Fruit fly (Drosophila melanogaster) whole organism, embryonic: Measurements from ENCODE around the gene Grip128.

Source experiments
- ATbp ChIP-seq: fragments of 200-800 bp; sonication (Bioruptor generic); optimal IDR thresholded peaks from 2 replicates; lab custom pipeline; 2017; ENCODE audit warnings: missing biosample characterization, mild to moderate bottlenecking, missing genetic modification characterization, missing genetic modification reagents
- Adf1 ChIP-seq: fragments of 200-800 bp; sonication (Bioruptor generic); IDR thresholded peaks from 2 replicates; pipeline ENCODE4 v1.3.6; 2022; ENCODE audit warnings: missing biosample characterization, missing genetic modification characterization
- Antp ChIP-seq: fragments of 200-800 bp; sonication (Bioruptor generic); optimal IDR thresholded peaks from 3 replicates; lab custom pipeline; 2016; ENCODE audit warnings: missing biosample characterization, missing genetic modification characterization
- CG11085 ChIP-seq: fragments of 200-800 bp; sonication (Bioruptor generic); IDR thresholded peaks from 2 replicates; pipeline ENCODE4 v1.3.6; 2022; ENCODE audit warnings: missing biosample characterization, missing genetic modification characterization
- CG12071 ChIP-seq: fragments of 200-800 bp; sonication (Bioruptor generic); optimal IDR thresholded peaks from 3 replicates; lab custom pipeline; 2018; ENCODE audit warnings: missing biosample characterization, mild to moderate bottlenecking, missing genetic modification characterization
- CG13624 ChIP-seq: fragments of 200-800 bp; sonication (Bioruptor generic); optimal IDR thresholded peaks from 2 replicates; lab custom pipeline; 2016; ENCODE audit warnings: missing biosample characterization, missing genetic modification characterization
- CG15514 ChIP-seq: fragments of 200-800 bp; sonication (Bioruptor generic); optimal IDR thresholded peaks from 3 replicates; lab custom pipeline; 2017; ENCODE audit warnings: missing biosample characterization, missing genetic modification characterization, mild to moderate bottlenecking, moderate library complexity, missing genetic modification reagents
- CG18011 ChIP-seq: fragments of 200-800 bp; sonication (Bioruptor generic); optimal IDR thresholded peaks from 2 replicates; lab custom pipeline; 2017; ENCODE audit warnings: missing biosample characterization, missing genetic modification characterization, mild to moderate bottlenecking, moderate library complexity, missing genotype
- CG18262 ChIP-seq: fragments of 200-800 bp; optimal IDR thresholded peaks from 3 replicates; lab custom pipeline; 2019; ENCODE audit warnings: missing biosample characterization, mild to moderate bottlenecking, missing genetic modification characterization, moderate library complexity
- CG2116 ChIP-seq: fragments of 200-800 bp; sonication (Bioruptor generic); optimal IDR thresholded peaks from 3 replicates; lab custom pipeline; 2018; ENCODE audit warnings: missing biosample characterization, mild to moderate bottlenecking, missing genetic modification characterization
- CG2712 ChIP-seq: fragments of 200-800 bp; optimal IDR thresholded peaks from 3 replicates; lab custom pipeline; 2019; ENCODE audit warnings: missing biosample characterization, mild to moderate bottlenecking, missing genetic modification characterization, moderate library complexity
- CG3726 ChIP-seq: fragments of 200-800 bp; sonication (Bioruptor generic); IDR thresholded peaks from 3 replicates; pipeline ENCODE4, ENCODE4 v1.3.6; 2022; ENCODE audit warnings: missing biosample characterization, missing genetic modification characterization
- CG3995 ChIP-seq: fragments of 200-800 bp; sonication (Bioruptor generic); optimal IDR thresholded peaks from 3 replicates; lab custom pipeline; 2016; ENCODE audit warnings: missing biosample characterization, missing genetic modification characterization
- CG6654 ChIP-seq: fragments of 200-800 bp; sonication (Bioruptor generic); optimal IDR thresholded peaks from 2 replicates; lab custom pipeline; 2017; ENCODE audit warnings: missing biosample characterization, mild to moderate bottlenecking, missing genetic modification characterization
- CG6683 ChIP-seq: fragments of 200-800 bp; sonication (Bioruptor generic); optimal IDR thresholded peaks from 2 replicates; lab custom pipeline; 2017; ENCODE audit warnings: missing biosample characterization, mild to moderate bottlenecking, missing genetic modification characterization, missing genetic modification reagents
- CG7745 ChIP-seq: fragments of 200-800 bp; sonication (Bioruptor generic); optimal IDR thresholded peaks from 2 replicates; lab custom pipeline; 2018; ENCODE audit warnings: missing biosample characterization, mild to moderate bottlenecking, missing genetic modification characterization, moderate library complexity
- CG7963 ChIP-seq: fragments of 200-800 bp; sonication (Bioruptor generic); IDR thresholded peaks from 3 replicates; pipeline ENCODE4 v1.3.6; 2022; ENCODE audit warnings: missing biosample characterization, missing genetic modification characterization; ENCODE audit not compliant: partially characterized antibody
- CG9215 ChIP-seq: fragments of 200-800 bp; sonication (Bioruptor generic); IDR thresholded peaks from 2 replicates; pipeline ENCODE4 v1.3.6; 2022; ENCODE audit warnings: missing biosample characterization, missing genetic modification characterization
- CG9932 ChIP-seq: fragments of 200-800 bp; sonication (Bioruptor generic); IDR thresholded peaks from 2 replicates; pipeline ENCODE4 v1.3.6; 2022; ENCODE audit warnings: missing biosample characterization, missing genetic modification characterization
- CkIIα-i1 ChIP-seq: fragments of 200-800 bp; sonication (Bioruptor generic); IDR thresholded peaks from 2 replicates; pipeline ENCODE4 v1.3.6; 2022; ENCODE audit warnings: missing biosample characterization, missing genetic modification characterization
- Doc3 ChIP-seq: fragments of 200-800 bp; sonication (Bioruptor generic); IDR thresholded peaks from 3 replicates; pipeline ENCODE4 v1.3.6; 2022; ENCODE audit warnings: missing biosample characterization, missing genetic modification characterization; ENCODE audit not compliant: partially characterized antibody
- Dref ChIP-seq: fragments of 200-800 bp; sonication (Bioruptor generic); IDR thresholded peaks from 2 replicates; pipeline ENCODE4 v1.3.6; 2022; ENCODE audit warnings: missing biosample characterization, missing genetic modification characterization
- Fer1 ChIP-seq: fragments of 200-800 bp; sonication (Bioruptor generic); optimal IDR thresholded peaks from 2 replicates; lab custom pipeline; 2017; ENCODE audit warnings: missing biosample characterization, mild to moderate bottlenecking, missing genetic modification characterization
- Hsf ChIP-seq: fragments of 200-800 bp; sonication (Bioruptor generic); optimal IDR thresholded peaks from 3 replicates; lab custom pipeline; 2016; ENCODE audit warnings: missing biosample characterization, missing genetic modification characterization
- Kr ChIP-seq: fragments of 200-800 bp; sonication (Bioruptor generic); optimal IDR thresholded peaks from 2 replicates; lab custom pipeline; 2017; ENCODE audit warnings: missing biosample characterization, mild to moderate bottlenecking, missing genetic modification characterization
- Med ChIP-seq: fragments of 200-800 bp; sonication (Bioruptor generic); peaks from one replicate; lab custom pipeline; 2016; ENCODE audit warnings: missing biosample characterization, missing genetic modification characterization, mild to moderate bottlenecking, inconsistent platforms, moderate library complexity
- Ptx1 ChIP-seq: fragments of 200-800 bp; sonication (Bioruptor generic); IDR thresholded peaks from 2 replicates; pipeline ENCODE4 v1.3.6; 2022; ENCODE audit warnings: missing biosample characterization, missing genetic modification characterization
- Rfx ChIP-seq: fragments of 200-800 bp; sonication (Bioruptor generic); IDR thresholded peaks from 2 replicates; pipeline ENCODE4 v1.3.6; 2022; ENCODE audit warnings: missing biosample characterization, missing genetic modification characterization
- bab2 ChIP-seq: fragments of 200-800 bp; sonication (Bioruptor generic); optimal IDR thresholded peaks from 2 replicates; lab custom pipeline; 2016; ENCODE audit warnings: missing biosample characterization, missing genetic modification characterization
- bbx ChIP-seq: fragments of 200-800 bp; sonication (Bioruptor generic); IDR thresholded peaks from 2 replicates; pipeline ENCODE4 v1.3.6; 2022; ENCODE audit warnings: missing biosample characterization, missing genetic modification characterization; ENCODE audit not compliant: partially characterized antibody
- bigmax ChIP-seq: fragments of 200-800 bp; sonication (Bioruptor generic); optimal IDR thresholded peaks from 2 replicates; lab custom pipeline; 2018; ENCODE audit warnings: missing biosample characterization, mild to moderate bottlenecking, missing genetic modification characterization
- cad ChIP-seq: fragments of >200 bp; optimal IDR thresholded peaks from 2 replicates; lab custom pipeline; 2017; ENCODE audit warnings: missing biosample characterization, missing genetic modification characterization
- croc ChIP-seq: fragments of 200-800 bp; sonication (Bioruptor generic); conservative IDR thresholded peaks from 3 replicates; pipeline ENCODE4 v1.3.6; 2022; ENCODE audit warnings: missing biosample characterization, missing genetic modification characterization
- crp ChIP-seq, 2 experiments: fragments of 200-800 bp; sonication (Bioruptor generic); optimal IDR thresholded peaks; 2 replicates in 1 of 2; 3 replicates in 1 of 2; lab custom pipeline; 2017; ENCODE audit warnings: missing biosample characterization in 2 of 2, missing genetic modification characterization in 2 of 2, mild to moderate bottlenecking in 1 of 2, moderate library complexity in 1 of 2
- cwo ChIP-seq: fragments of 200-800 bp; sonication (Bioruptor generic); optimal IDR thresholded peaks from 3 replicates; lab custom pipeline; 2017; ENCODE audit warnings: missing biosample characterization, missing genetic modification characterization, mild to moderate bottlenecking, moderate library complexity, missing genetic modification reagents
- da ChIP-seq: fragments of 200-800 bp; sonication (Bioruptor generic); optimal IDR thresholded peaks from 2 replicates; lab custom pipeline; 2016; ENCODE audit warnings: missing biosample characterization, missing genetic modification characterization
- esg ChIP-seq: fragments of 200-800 bp; sonication (Bioruptor generic); conservative IDR thresholded peaks from 2 replicates; pipeline ENCODE4 v1.3.6; 2022; ENCODE audit warnings: missing biosample characterization, missing genetic modification characterization
- eve ChIP-seq, 2 experiments: fragments of >200 bp; optimal IDR thresholded peaks; 2 replicates each; lab custom pipeline; 2017; ENCODE audit warnings: missing biosample characterization in 2 of 2, missing genetic modification characterization in 2 of 2
- fd64A ChIP-seq: fragments of 200-800 bp; sonication (Bioruptor generic); optimal IDR thresholded peaks from 3 replicates; lab custom pipeline; 2018; ENCODE audit warnings: missing biosample characterization, mild to moderate bottlenecking, missing genetic modification characterization
- gro ChIP-seq: fragments of 200-800 bp; sonication (Bioruptor generic); optimal IDR thresholded peaks from 2 replicates; lab custom pipeline; 2016; ENCODE audit warnings: missing biosample characterization, missing genetic modification characterization
- her ChIP-seq: fragments of 200-800 bp; sonication (Bioruptor generic); optimal IDR thresholded peaks from 2 replicates; lab custom pipeline; 2016; ENCODE audit warnings: missing biosample characterization, missing genetic modification characterization
- insv ChIP-seq, 2 experiments: fragments of 200-800 bp; sonication (Bioruptor generic); optimal IDR thresholded peaks; 3 replicates each; lab custom pipeline; 2016 to 2018; ENCODE audit warnings: missing biosample characterization in 2 of 2, missing genetic modification characterization in 2 of 2
- jing ChIP-seq: fragments of 200-800 bp; sonication (Bioruptor generic); optimal IDR thresholded peaks from 2 replicates; lab custom pipeline; 2018; ENCODE audit warnings: missing biosample characterization, mild to moderate bottlenecking, missing genetic modification characterization
- pan ChIP-seq, 4 experiments: fragments of >200 bp in 3 of 4; fragments of 200-800 bp in 1 of 4; sonication (Bioruptor generic) in 1 of 4; optimal IDR thresholded peaks in 3 of 4; IDR thresholded peaks in 1 of 4; 2 replicates each; pipeline versions ENCODE4 v1.3.6 to Lab custom; 2017 to 2022; ENCODE audit warnings: missing biosample characterization in 2 of 4, missing genetic modification characterization in 2 of 4, mixed read lengths in 1 of 4
- phol ChIP-seq: fragments of 200-800 bp; sonication (Bioruptor generic); optimal IDR thresholded peaks from 3 replicates; lab custom pipeline; 2018; ENCODE audit warnings: missing biosample characterization, mild to moderate bottlenecking, missing genetic modification characterization, moderate library complexity
- pzg ChIP-seq: fragments of 200-800 bp; sonication (Bioruptor generic); optimal IDR thresholded peaks from 3 replicates; lab custom pipeline; 2018; ENCODE audit warnings: missing biosample characterization, mild to moderate bottlenecking, missing genetic modification characterization, moderate library complexity
- sim ChIP-seq: fragments of 200-800 bp; sonication (Bioruptor generic); IDR thresholded peaks from 2 replicates; pipeline ENCODE4 v1.3.6; 2022; ENCODE audit warnings: missing biosample characterization, missing genetic modification characterization
- tio ChIP-seq: fragments of 200-800 bp; sonication (Bioruptor generic); optimal IDR thresholded peaks from 2 replicates; lab custom pipeline; 2017; ENCODE audit warnings: missing biosample characterization, missing genetic modification characterization, inconsistent platforms
- tna ChIP-seq: fragments of 200-800 bp; sonication (Bioruptor generic); IDR thresholded peaks from 2 replicates; pipeline ENCODE4 v1.3.6; 2022; ENCODE audit warnings: missing biosample characterization, missing genetic modification characterization; ENCODE audit not compliant: partially characterized antibody
- unc-4 ChIP-seq: fragments of 200-800 bp; sonication (Bioruptor generic); IDR thresholded peaks from 2 replicates; pipeline ENCODE4 v1.3.6; 2022; ENCODE audit warnings: missing biosample characterization, missing genetic modification characterization; ENCODE audit not compliant: partially characterized antibody

Gene Grip128

dm6 chrX:15467402-15467941 is 4.4 kb downstream of the Grip128 start, which contains the start of the genes CG15642 and CG15641:
CG15642 (minus strand) TSS chrX:15467757.
CG15641 (plus strand) TSS chrX:15467891.
- TF ChIP-seq Fer1 (GFP tag; lab: Kevin White, UChicago) (no peak), cad (GFP tag; lab: Kevin White, UChicago) (no peak), CG9932 (no peak), cwo (GFP tag; lab: Kevin White, UChicago) (no peak), CG18262 (tag; lab: Kevin White, UChicago) (no peak), CG7745 (tag; lab: Kevin White, UChicago) (no peak), bab2 (GFP tag; lab: Kevin White, UChicago) (no peak), Antp (no peak), tio (GFP tag; lab: Kevin White, UChicago) (no peak), pzg (GFP tag; lab: Kevin White, UChicago) (peak; percentile 14), CG6654 (GFP tag; lab: Kevin White, UChicago) (no peak), Med (GFP tag; lab: Kevin White, UChicago) (peak; percentile 4), CG12071 (GFP tag; lab: Kevin White, UChicago) (no peak), Dref (peak; percentile 46), sim (GFP tag; lab: Robert Waterston, UW) (no peak), Rfx (GFP tag; lab: Robert Waterston, UW) (peak; percentile 69), Kr (GFP tag; lab: Kevin White, UChicago) (no peak), CG6683 (no peak), CG3726 (GFP tag; lab: Robert Waterston, UW) (no peak), CkIIα-i1 (GFP tag; lab: Robert Waterston, UW) (no peak), Doc3 (GFP tag; lab: Robert Waterston, UW) (no peak), croc (GFP tag; lab: Robert Waterston, UW) (no peak), CG18011 (GFP tag; lab: Kevin White, UChicago) (peak; percentile 95), insv (GFP tag; optimal IDR thresholded peaks at IDR 0.05; lab: Kevin White, UChicago) (peak in 1 of 2 experiments; percentile 24), crp (GFP tag; optimal IDR thresholded peaks at IDR 0.05; lab: Kevin White, UChicago) (peak in 1 of 2 experiments; percentile 68), CG9215 (GFP tag; lab: Robert Waterston, UW) (no peak), eve (GFP tag; optimal IDR thresholded peaks at IDR 0.05; lab: Kevin White, UChicago) (no peak), jing (no peak), esg (GFP tag; lab: Robert Waterston, UW) (no peak), unc-4 (GFP tag; lab: Robert Waterston, UW) (no peak), fd64A (no peak), CG15514 (GFP tag; lab: Kevin White, UChicago) (no peak), gro (GFP tag; lab: Kevin White, UChicago) (no peak), Ptx1 (no peak), CG2712 (tag; lab: Kevin White, UChicago) (no peak), tna (GFP tag; lab: Robert Waterston, UW) (no peak), ATbp (GFP tag; lab: Kevin White, UChicago) (no peak), Adf1 (GFP tag; lab: Robert Waterston, UW) (no peak), bigmax (GFP tag; lab: Kevin White, UChicago) (no peak), CG11085 (no peak), CG7963 (GFP tag; lab: Robert Waterston, UW) (no peak), Hsf (no peak), CG13624 (GFP tag; lab: Kevin White, UChicago) (no peak), CG2116 (GFP tag; lab: Kevin White, UChicago) (no peak), phol (tag; lab: Kevin White, UChicago) (no peak), da (GFP tag; lab: Kevin White, UChicago) (no peak), her (no peak), pan (optimal IDR thresholded peaks at IDR 0.05; lab: Kevin White, UChicago) (no peak), pan (GFP tag; optimal IDR thresholded peaks at IDR 0.05 in 1 of 2, IDR thresholded peaks at IDR 0.05 in 1 of 2) (no peak), bbx (GFP tag; lab: Robert Waterston, UW) (no peak), CG3995 (GFP tag; lab: Kevin White, UChicago) (no peak)
